Fruit fly (Drosophila melanogaster) whole organism, embryonic: ENCODE data around the gene barr.

ENCODE experiments used
- CG8765 ChIP-seq: fragments of 200-800 bp; sonication (Bioruptor generic); IDR thresholded peaks from 2 replicates; pipeline ENCODE4 v1.3.6; 2022; ENCODE audit warnings: missing biosample characterization, missing genetic modification characterization
- Nf-YB ChIP-seq: fragments of 200-800 bp; sonication (Bioruptor generic); optimal IDR thresholded peaks from 3 replicates; lab custom pipeline; 2019; ENCODE audit warnings: missing biosample characterization, mild to moderate bottlenecking, missing genetic modification characterization, moderate library complexity
- Ptx1 ChIP-seq: fragments of 200-800 bp; sonication (Bioruptor generic); IDR thresholded peaks from 2 replicates; pipeline ENCODE4 v1.3.6; 2022; ENCODE audit warnings: missing biosample characterization, missing genetic modification characterization
- Ssrp ChIP-seq: fragments of 200-800 bp; sonication (Bioruptor generic); optimal IDR thresholded peaks from 2 replicates; lab custom pipeline; 2018; ENCODE audit warnings: missing biosample characterization, mild to moderate bottlenecking, missing genetic modification characterization, moderate library complexity
- ranshi ChIP-seq: fragments of 200-800 bp; sonication (Bioruptor generic); IDR thresholded peaks from 2 replicates; pipeline ENCODE4 v1.3.6; 2022; ENCODE audit warnings: missing biosample characterization, missing genetic modification characterization

dm6 chr2L:20104050-20104449 lies 42.9 kb upstream of the barr start, which contains the start of gene CG13970:
- TF ChIP-seq Ptx1 (GFP tag; lab: Robert Waterston, UW) = no peak
- no peak for TF ChIP-seq CG8765 (GFP tag; lab: Robert Waterston, UW)
- TF ChIP-seq Nf-YB (GFP tag; lab: Kevin White, UChicago) = no peak
- no peak for TF ChIP-seq ranshi (GFP tag; lab: Robert Waterston, UW)
- TF ChIP-seq Ssrp = no peak
